Fruit fly (Drosophila melanogaster) whole organism, embryonic: ENCODE measurements around the gene dachs.

Experiments
- Adf1 ChIP-seq: fragments of 200-800 bp; sonication (Bioruptor generic); IDR thresholded peaks from 2 replicates; pipeline ENCODE4 v1.3.6; 2022; ENCODE audit warnings: missing biosample characterization, missing genetic modification characterization
- Antp ChIP-seq: fragments of 200-800 bp; sonication (Bioruptor generic); optimal IDR thresholded peaks from 3 replicates; lab custom pipeline; 2016; ENCODE audit warnings: missing biosample characterization, missing genetic modification characterization
- Awh ChIP-seq: fragments of 200-800 bp; sonication (Bioruptor generic); IDR thresholded peaks from 2 replicates; pipeline ENCODE4, ENCODE4 v1.3.6; 2022; ENCODE audit warnings: missing biosample characterization, missing genetic modification characterization
- BtbVII ChIP-seq: fragments of 200-800 bp; sonication (Bioruptor generic); optimal IDR thresholded peaks from 3 replicates; lab custom pipeline; 2017; ENCODE audit warnings: missing biosample characterization, mild to moderate bottlenecking, missing genetic modification characterization
- CG11723 ChIP-seq: fragments of 200-800 bp; sonication (Bioruptor generic); optimal IDR thresholded peaks from 2 replicates; lab custom pipeline; 2017; ENCODE audit warnings: missing biosample characterization, mild to moderate bottlenecking, missing genetic modification characterization
- CG12769 ChIP-seq: fragments of 200-800 bp; sonication (Bioruptor generic); optimal IDR thresholded peaks from 2 replicates; lab custom pipeline; 2019; ENCODE audit warnings: missing biosample characterization, mild to moderate bottlenecking, missing genetic modification characterization, moderate library complexity
- CG13424 ChIP-seq: fragments of 200-800 bp; sonication (Bioruptor generic); optimal IDR thresholded peaks from 2 replicates; lab custom pipeline; 2019; ENCODE audit warnings: missing biosample characterization, mild to moderate bottlenecking, missing genetic modification characterization, moderate library complexity
- CG14441 ChIP-seq: fragments of 200-800 bp; sonication (Bioruptor generic); IDR thresholded peaks from 2 replicates; pipeline ENCODE4 v1.3.6; 2022; ENCODE audit warnings: missing biosample characterization, missing genetic modification characterization
- CG14965 ChIP-seq: fragments of 200-800 bp; sonication (Bioruptor generic); optimal IDR thresholded peaks from 2 replicates; lab custom pipeline; 2016; ENCODE audit warnings: missing biosample characterization, missing genetic modification characterization, borderline replicate concordance
- CG18599 ChIP-seq: fragments of 200-800 bp; sonication (Bioruptor generic); optimal IDR thresholded peaks from 3 replicates; lab custom pipeline; 2017; ENCODE audit warnings: missing biosample characterization, missing genetic modification characterization, mild to moderate bottlenecking, moderate library complexity, missing genetic modification reagents
- CG18764 ChIP-seq: fragments of 200-800 bp; sonication (Bioruptor generic); optimal IDR thresholded peaks from 3 replicates; lab custom pipeline; 2016; ENCODE audit warnings: missing biosample characterization, missing genetic modification characterization
- CG2116 ChIP-seq: fragments of 200-800 bp; sonication (Bioruptor generic); optimal IDR thresholded peaks from 3 replicates; lab custom pipeline; 2018; ENCODE audit warnings: missing biosample characterization, mild to moderate bottlenecking, missing genetic modification characterization
- CG2199 ChIP-seq: fragments of 200-800 bp; sonication (Bioruptor generic); IDR thresholded peaks from 3 replicates; pipeline ENCODE4 v1.3.6; 2022; ENCODE audit warnings: missing biosample characterization, missing genetic modification characterization
- CG3163 ChIP-seq: fragments of 200-800 bp; sonication (Bioruptor generic); optimal IDR thresholded peaks from 3 replicates; lab custom pipeline; 2016; ENCODE audit warnings: missing biosample characterization, missing genetic modification characterization
- CG34422 ChIP-seq: fragments of 200-800 bp; sonication (Bioruptor generic); IDR thresholded peaks from 3 replicates; pipeline ENCODE4 v1.3.6; 2022; ENCODE audit warnings: missing biosample characterization, missing genetic modification characterization
- CG3726 ChIP-seq: fragments of 200-800 bp; sonication (Bioruptor generic); IDR thresholded peaks from 3 replicates; pipeline ENCODE4, ENCODE4 v1.3.6; 2022; ENCODE audit warnings: missing biosample characterization, missing genetic modification characterization
- CG4854 ChIP-seq: fragments of 200-800 bp; sonication (Bioruptor generic); optimal IDR thresholded peaks from 2 replicates; lab custom pipeline; 2016; ENCODE audit warnings: missing biosample characterization, missing genetic modification characterization, inconsistent platforms
- CG7963 ChIP-seq: fragments of 200-800 bp; sonication (Bioruptor generic); IDR thresholded peaks from 3 replicates; pipeline ENCODE4 v1.3.6; 2022; ENCODE audit warnings: missing biosample characterization, missing genetic modification characterization; ENCODE audit not compliant: partially characterized antibody
- CG8388 ChIP-seq: fragments of 200-800 bp; sonication (Bioruptor generic); optimal IDR thresholded peaks from 2 replicates; lab custom pipeline; 2019; ENCODE audit warnings: missing biosample characterization, mild to moderate bottlenecking, missing genetic modification characterization, moderate library complexity
- D19A ChIP-seq: fragments of 200-800 bp; optimal IDR thresholded peaks from 3 replicates; lab custom pipeline; 2019; ENCODE audit warnings: missing biosample characterization, mild to moderate bottlenecking, missing genetic modification characterization, moderate library complexity
- Doc3 ChIP-seq: fragments of 200-800 bp; sonication (Bioruptor generic); IDR thresholded peaks from 3 replicates; pipeline ENCODE4 v1.3.6; 2022; ENCODE audit warnings: missing biosample characterization, missing genetic modification characterization; ENCODE audit not compliant: partially characterized antibody
- Ets65A ChIP-seq: fragments of 200-800 bp; sonication (Bioruptor generic); peaks from one replicate; lab custom pipeline; 2016; ENCODE audit warnings: missing biosample characterization, missing genetic modification characterization
- H2.0 ChIP-seq: fragments of 200-800 bp; sonication (Bioruptor generic); IDR thresholded peaks from 2 replicates; pipeline ENCODE4 v1.3.6; 2022; ENCODE audit warnings: missing biosample characterization, missing genetic modification characterization
- HLHmδ ChIP-seq: fragments of 200-800 bp; sonication (Bioruptor generic); optimal IDR thresholded peaks from 2 replicates; lab custom pipeline; 2018; ENCODE audit warnings: missing biosample characterization, mild to moderate bottlenecking, missing genetic modification characterization, moderate library complexity
- Hand ChIP-seq: fragments of 200-800 bp; sonication (Bioruptor generic); optimal IDR thresholded peaks from 2 replicates; lab custom pipeline; 2017; ENCODE audit warnings: mild to moderate bottlenecking, missing biosample characterization, missing genetic modification reagents, missing genetic modification characterization
- Jarid2 ChIP-seq: fragments of 200-800 bp; sonication (Bioruptor generic); optimal IDR thresholded peaks from 3 replicates; lab custom pipeline; 2017; ENCODE audit warnings: mild to moderate bottlenecking, missing biosample characterization, missing genetic modification reagents, missing genetic modification characterization
- Lim3 ChIP-seq: fragments of 200-800 bp; sonication (Bioruptor generic); IDR thresholded peaks from 2 replicates; pipeline ENCODE4 v1.3.6; 2022; ENCODE audit warnings: missing biosample characterization, missing genetic modification characterization
- PHDP ChIP-seq: fragments of 200-800 bp; sonication (Bioruptor generic); optimal IDR thresholded peaks from 3 replicates; lab custom pipeline; 2018; ENCODE audit warnings: missing biosample characterization, mild to moderate bottlenecking, missing genetic modification characterization, moderate library complexity
- Ptx1 ChIP-seq: fragments of 200-800 bp; sonication (Bioruptor generic); IDR thresholded peaks from 2 replicates; pipeline ENCODE4 v1.3.6; 2022; ENCODE audit warnings: missing biosample characterization, missing genetic modification characterization
- Rx ChIP-seq: fragments of 200-800 bp; sonication (Bioruptor generic); IDR thresholded peaks from 2 replicates; pipeline ENCODE4 v1.3.6; 2022; ENCODE audit warnings: missing biosample characterization, missing genetic modification characterization
- Spps ChIP-seq: fragments of 200-800 bp; sonication (Bioruptor generic); optimal IDR thresholded peaks from 2 replicates; lab custom pipeline; 2018; ENCODE audit warnings: missing biosample characterization, mild to moderate bottlenecking, missing genetic modification characterization
- Stat92E ChIP-seq, 3 experiments: fragments of >200 bp in 2 of 3; fragments of 200-800 bp in 1 of 3; sonication (Bioruptor generic) in 1 of 3; optimal IDR thresholded peaks; 2 replicates each; lab custom pipeline; 2017 to 2019; ENCODE audit warnings: missing biosample characterization in 3 of 3, missing genetic modification characterization in 3 of 3, mild to moderate bottlenecking in 1 of 3, moderate library complexity in 1 of 3
- bowl ChIP-seq: fragments of 200-800 bp; sonication (Bioruptor generic); IDR thresholded peaks from 2 replicates; pipeline ENCODE4 v1.3.6; 2022; ENCODE audit warnings: missing biosample characterization, missing genetic modification characterization
- chinmo ChIP-seq: fragments of 200-800 bp; sonication (Bioruptor generic); IDR thresholded peaks from 4 replicates; pipeline ENCODE4 v1.3.6; 2022; ENCODE audit warnings: missing biosample characterization, missing genetic modification characterization; ENCODE audit not compliant: partially characterized antibody
- crc ChIP-seq: fragments of 200-800 bp; sonication (Bioruptor generic); optimal IDR thresholded peaks from 2 replicates; lab custom pipeline; 2016; ENCODE audit warnings: missing biosample characterization, missing genetic modification characterization
- crol ChIP-seq: fragments of 200-800 bp; sonication (Bioruptor generic); IDR thresholded peaks from 2 replicates; pipeline ENCODE4 v1.3.6; 2022; ENCODE audit warnings: missing biosample characterization, missing genetic modification characterization
- dimm ChIP-seq: fragments of 200-800 bp; sonication (Bioruptor generic); IDR thresholded peaks from 2 replicates; pipeline ENCODE4 v1.3.6; 2022; ENCODE audit warnings: missing biosample characterization, missing genetic modification characterization
- dmrt99B ChIP-seq: fragments of 200-800 bp; sonication (Bioruptor generic); optimal IDR thresholded peaks from 2 replicates; lab custom pipeline; 2018; ENCODE audit warnings: missing biosample characterization, mild to moderate bottlenecking, missing genetic modification characterization, moderate library complexity
- en ChIP-seq: fragments of 200-800 bp; sonication (Bioruptor generic); optimal IDR thresholded peaks from 2 replicates; lab custom pipeline; 2016; ENCODE audit warnings: missing biosample characterization, missing genetic modification characterization
- insv ChIP-seq, 2 experiments: fragments of 200-800 bp; sonication (Bioruptor generic); optimal IDR thresholded peaks; 3 replicates each; lab custom pipeline; 2016 to 2018; ENCODE audit warnings: missing biosample characterization in 2 of 2, missing genetic modification characterization in 2 of 2
- klu ChIP-seq: fragments of 200-800 bp; sonication (Bioruptor generic); IDR thresholded peaks from 2 replicates; pipeline ENCODE4 v1.3.6; 2022; ENCODE audit warnings: missing biosample characterization, missing genetic modification characterization
- lab ChIP-seq: fragments of 200-800 bp; sonication (Bioruptor generic); optimal IDR thresholded peaks from 3 replicates; lab custom pipeline; 2017; ENCODE audit warnings: missing biosample characterization, missing genetic modification characterization, mild to moderate bottlenecking, moderate library complexity, missing genetic modification reagents
- nerfin-1 ChIP-seq: fragments of 200-800 bp; sonication (Bioruptor generic); optimal IDR thresholded peaks from 3 replicates; lab custom pipeline; 2019; ENCODE audit warnings: missing biosample characterization, mild to moderate bottlenecking, missing genetic modification characterization, moderate library complexity
- otp ChIP-seq: fragments of 200-800 bp; sonication (Bioruptor generic); IDR thresholded peaks from 3 replicates; pipeline ENCODE4, ENCODE4 v1.3.6; 2022; ENCODE audit warnings: missing biosample characterization, missing genetic modification characterization
- row ChIP-seq: fragments of 200-800 bp; sonication (Bioruptor generic); IDR thresholded peaks from 3 replicates; pipeline ENCODE4 v1.3.6; 2022; ENCODE audit warnings: missing biosample characterization, missing genetic modification characterization
- scrt ChIP-seq: fragments of 200-800 bp; sonication (Bioruptor generic); optimal IDR thresholded peaks from 2 replicates; lab custom pipeline; 2018; ENCODE audit warnings: missing biosample characterization, mild to moderate bottlenecking, missing genetic modification characterization, moderate library complexity
- ssp ChIP-seq: fragments of 200-800 bp; sonication (Bioruptor generic); IDR thresholded peaks from 2 replicates; pipeline ENCODE4 v1.3.6; 2022; ENCODE audit warnings: missing biosample characterization, missing genetic modification characterization
- wdn ChIP-seq: fragments of 200-800 bp; sonication (Bioruptor generic); IDR thresholded peaks from 2 replicates; pipeline ENCODE4 v1.3.6; 2022; ENCODE audit warnings: missing biosample characterization, missing genetic modification characterization

dachs gene

DNA sequence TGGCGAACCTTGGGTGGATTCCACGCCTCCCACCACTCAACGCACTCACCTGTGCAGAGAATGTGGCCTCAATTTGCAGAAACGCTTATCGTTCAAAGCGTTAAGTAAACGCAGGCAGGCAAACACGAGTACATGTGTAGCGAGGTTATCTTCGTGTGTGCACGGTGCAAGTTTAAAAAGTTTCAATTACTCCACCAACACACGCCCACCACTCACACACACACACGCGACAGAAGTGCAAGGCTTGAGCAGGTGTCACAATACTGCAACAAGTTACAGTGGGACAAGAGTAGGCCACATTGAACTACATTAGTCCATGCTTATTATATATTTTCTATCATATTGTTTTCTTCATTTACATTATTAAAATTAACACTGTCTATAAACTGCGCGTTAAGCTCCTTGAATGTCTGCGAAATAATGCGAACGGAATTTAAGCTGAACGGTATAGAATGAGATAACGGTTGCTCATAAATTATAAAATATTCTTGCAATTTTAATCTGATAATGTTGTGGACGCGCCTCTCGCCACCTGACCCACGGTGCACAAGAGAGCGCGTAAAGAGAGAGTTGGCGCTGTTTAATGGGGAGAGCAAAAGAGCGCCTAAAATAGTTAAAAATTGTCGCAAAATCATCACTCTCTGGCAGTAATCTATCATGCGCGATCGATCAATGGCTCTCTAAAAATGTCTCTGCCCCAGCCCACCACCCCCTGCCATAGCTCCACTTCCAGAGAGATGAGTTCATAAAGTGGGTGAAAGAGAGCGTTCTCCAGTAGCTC is 68.1 kb downstream of the dachs start (continued):
- TF ChIP-seq Ptx1 (GFP tag; lab: Robert Waterston, UW) (peak; percentile 96), Awh (GFP tag; lab: Robert Waterston, UW) (peak; percentile 94), Rx (GFP tag; lab: Robert Waterston, UW) (peak; percentile 95), CG14965 (GFP tag; lab: Kevin White, UChicago) (no peak), CG3163 (GFP tag; lab: Kevin White, UChicago) (peak; percentile 91), CG7963 (GFP tag; lab: Robert Waterston, UW) (no peak), nerfin-1 (tag; lab: Kevin White, UChicago) (peak; percentile 95), D19A (peak; percentile 94), CG11723 (peak; percentile 87), CG8388 (GFP tag; lab: Kevin White, UChicago) (peak; percentile 96), CG3726 (GFP tag; lab: Robert Waterston, UW) (peak; percentile 94), chinmo (GFP tag; lab: Robert Waterston, UW) (peak; percentile 90; the same call in 3 of the 4 replicates), Antp (GFP tag; lab: Kevin White, UChicago) (peak; percentile 75), Lim3 (GFP tag; lab: Robert Waterston, UW) (peak; percentile 87; the same call in 1 of the 2 replicates), CG12769 (peak; percentile 91), CG18599 (peak; percentile 89), H2.0 (peak; percentile 86), lab (GFP tag; lab: Kevin White, UChicago) (peak; percentile 90), CG2116 (GFP tag; lab: Kevin White, UChicago) (peak; percentile 65), bowl (GFP tag; lab: Robert Waterston, UW) (peak; percentile 92), CG18764 (GFP tag; lab: Kevin White, UChicago) (peak; percentile 90), PHDP (tag; lab: Kevin White, UChicago) (peak; percentile 96), CG34422 (GFP tag; lab: Robert Waterston, UW) (peak; percentile 94), Hand (peak; percentile 57), CG14441 (GFP tag; lab: Robert Waterston, UW) (peak; percentile 95), CG2199 (GFP tag; lab: Robert Waterston, UW) (peak; percentile 89; the same call in 2 of the 3 replicates), wdn (no peak; the same call in 1 of the 2 replicates), Adf1 (GFP tag; lab: Robert Waterston, UW) (no peak; the same call in 1 of the 2 replicates), otp (GFP tag; lab: Robert Waterston, UW) (peak; percentile 92), Doc3 (GFP tag; lab: Robert Waterston, UW) (peak; percentile 45; the same call in 1 of the 3 replicates), scrt (GFP tag; lab: Kevin White, UChicago) (peak; percentile 85), crc (peak; percentile 57), HLHmδ (GFP tag; lab: Kevin White, UChicago) (peak; percentile 81), Jarid2 (peak; percentile 82), Ets65A (peak; percentile 98), ssp (GFP tag; lab: Robert Waterston, UW) (peak; percentile 87), dmrt99B (tag; lab: Kevin White, UChicago) (peak; percentile 99), row (GFP tag; lab: Robert Waterston, UW) (peak; percentile 96), dimm (GFP tag; lab: Robert Waterston, UW) (peak; percentile 89), CG4854 (GFP tag; lab: Kevin White, UChicago) (peak; percentile 80), klu (peak; percentile 82), CG13424 (tag; lab: Kevin White, UChicago) (peak; percentile 98), Stat92E (GFP tag; optimal IDR thresholded peaks at IDR 0.05; lab: Kevin White, UChicago) (peak in 1 of 3 experiments; percentile 90), en (GFP tag; lab: Kevin White, UChicago) (peak; percentile 81), insv (GFP tag; optimal IDR thresholded peaks at IDR 0.05; lab: Kevin White, UChicago) (peak in 1 of 2 experiments; percentile 51), crol (peak; percentile 97), BtbVII (peak; percentile 88), Spps (peak; percentile 94)
